Fruit fly (Drosophila melanogaster) whole organism, prepupa: Measurements from ENCODE around the gene Snx27.

Experiments
- CG10631 ChIP-seq: fragments of 200-800 bp; sonication (Bioruptor generic); optimal IDR thresholded peaks from 2 replicates; lab custom pipeline; 2016; ENCODE audit warnings: missing biosample characterization, missing genetic modification characterization
- CG11762 ChIP-seq: fragments of 200-800 bp; sonication (Bioruptor generic); optimal IDR thresholded peaks from 3 replicates; lab custom pipeline; 2016; ENCODE audit warnings: missing biosample characterization, missing genetic modification characterization; ENCODE audit not compliant: insufficient read depth
- CG15336 ChIP-seq: fragments of 200-800 bp; sonication (Bioruptor generic); IDR thresholded peaks from 2 replicates; pipeline ENCODE4 v1.3.6; 2022; ENCODE audit warnings: missing biosample characterization, missing genetic modification characterization
- CG1621 ChIP-seq: fragments of 200-800 bp; sonication (Bioruptor generic); optimal IDR thresholded peaks from 3 replicates; lab custom pipeline; 2018; ENCODE audit warnings: missing biosample characterization, mild to moderate bottlenecking, missing genetic modification characterization
- CG16779 ChIP-seq: fragments of 200-800 bp; sonication (Bioruptor generic); optimal IDR thresholded peaks from 3 replicates; lab custom pipeline; 2017; ENCODE audit warnings: missing biosample characterization, mild to moderate bottlenecking, missing genetic modification characterization
- CG31627 ChIP-seq: fragments of 200-800 bp; sonication (Bioruptor generic); optimal IDR thresholded peaks from 3 replicates; lab custom pipeline; 2016; ENCODE audit warnings: missing biosample characterization, missing genetic modification characterization
- CG32006 ChIP-seq: fragments of 200-800 bp; sonication (Bioruptor generic); optimal IDR thresholded peaks from 3 replicates; lab custom pipeline; 2017; ENCODE audit warnings: missing biosample characterization, mild to moderate bottlenecking, missing genetic modification characterization
- CG34406 ChIP-seq: fragments of 200-800 bp; sonication (Bioruptor generic); optimal IDR thresholded peaks from 3 replicates; lab custom pipeline; 2016; ENCODE audit warnings: missing biosample characterization, missing genetic modification characterization
- CG6163 ChIP-seq: fragments of 200-800 bp; sonication (Bioruptor generic); IDR thresholded peaks from 3 replicates; pipeline ENCODE4 v1.3.6; 2022; ENCODE audit warnings: missing biosample characterization, missing genetic modification characterization
- CG6276 ChIP-seq: fragments of 200-800 bp; sonication (Bioruptor generic); optimal IDR thresholded peaks from 2 replicates; lab custom pipeline; 2017; ENCODE audit warnings: missing biosample characterization, mild to moderate bottlenecking, missing genetic modification characterization
- CG6792 ChIP-seq: fragments of 200-800 bp; sonication (Bioruptor generic); optimal IDR thresholded peaks from 3 replicates; lab custom pipeline; 2016; ENCODE audit warnings: missing biosample characterization, missing genetic modification characterization
- CG6854 ChIP-seq: fragments of 200-800 bp; sonication (Bioruptor generic); optimal IDR thresholded peaks from 2 replicates; lab custom pipeline; 2017; ENCODE audit warnings: missing biosample characterization, mild to moderate bottlenecking, missing genetic modification characterization
- CG7368 ChIP-seq: fragments of 200-800 bp; sonication (Bioruptor generic); optimal IDR thresholded peaks from 3 replicates; lab custom pipeline; 2016; ENCODE audit warnings: missing biosample characterization, missing genetic modification characterization
- CG8119 ChIP-seq: fragments of 200-800 bp; sonication (Bioruptor generic); IDR thresholded peaks from 3 replicates; pipeline ENCODE4 v1.3.6; 2022; ENCODE audit warnings: missing biosample characterization, missing genetic modification characterization
- CG8319 ChIP-seq: fragments of 200-800 bp; sonication (Bioruptor generic); optimal IDR thresholded peaks from 3 replicates; lab custom pipeline; 2016; ENCODE audit warnings: missing biosample characterization, missing genetic modification characterization
- CG8632 ChIP-seq: fragments of 200-800 bp; sonication (Bioruptor generic); optimal IDR thresholded peaks from 3 replicates; lab custom pipeline; 2016; ENCODE audit warnings: missing biosample characterization, missing genetic modification characterization
- Eip75B ChIP-seq: fragments of 200-800 bp; sonication (Bioruptor generic); optimal IDR thresholded peaks from 3 replicates; lab custom pipeline; 2016; ENCODE audit warnings: missing biosample characterization, missing genetic modification characterization
- Eip78C ChIP-seq: fragments of 200-800 bp; sonication (Bioruptor generic); peaks from one replicate; lab custom pipeline; 2016; ENCODE audit warnings: missing biosample characterization, missing genetic modification characterization
- Eip93F ChIP-seq: fragments of 200-800 bp; sonication (Bioruptor generic); optimal IDR thresholded peaks from 2 replicates; lab custom pipeline; 2016; ENCODE audit warnings: missing biosample characterization, mild to moderate bottlenecking, missing genetic modification characterization
- Ets21C ChIP-seq: fragments of 200-800 bp; sonication (Bioruptor generic); optimal IDR thresholded peaks from 3 replicates; lab custom pipeline; 2016; ENCODE audit warnings: missing biosample characterization, missing genetic modification characterization
- Ets96B ChIP-seq: fragments of 200-800 bp; optimal IDR thresholded peaks from 2 replicates; lab custom pipeline; 2019; ENCODE audit warnings: missing biosample characterization, mild to moderate bottlenecking, missing genetic modification characterization, moderate library complexity
- Gug ChIP-seq: fragments of 200-800 bp; sonication (Bioruptor generic); IDR thresholded peaks from 2 replicates; pipeline ENCODE4 v1.3.6; 2022; ENCODE audit warnings: missing biosample characterization, missing genetic modification characterization
- Hr38 ChIP-seq: sonication (Bioruptor generic); optimal IDR thresholded peaks from 2 replicates; lab custom pipeline; 2016; ENCODE audit warnings: missing biosample characterization, missing genetic modification characterization
- Hr39 ChIP-seq: fragments of 200-800 bp; sonication (Bioruptor generic); optimal IDR thresholded peaks from 2 replicates; lab custom pipeline; 2016; ENCODE audit warnings: missing biosample characterization, missing genetic modification characterization
- Hr4 ChIP-seq: fragments of 200-800 bp; sonication (Bioruptor generic); optimal IDR thresholded peaks from 3 replicates; lab custom pipeline; 2016; ENCODE audit warnings: missing biosample characterization, missing genetic modification characterization
- Met ChIP-seq: fragments of 200-800 bp; sonication (Bioruptor generic); optimal IDR thresholded peaks from 3 replicates; lab custom pipeline; 2016; ENCODE audit warnings: missing biosample characterization, missing genetic modification characterization
- Sox14 ChIP-seq: fragments of 200-800 bp; sonication (Bioruptor generic); optimal IDR thresholded peaks from 3 replicates; lab custom pipeline; 2016; ENCODE audit warnings: missing biosample characterization, missing genetic modification characterization
- achi ChIP-seq: fragments of 200-800 bp; sonication (Bioruptor generic); optimal IDR thresholded peaks from 3 replicates; lab custom pipeline; 2016; ENCODE audit warnings: missing biosample characterization, missing genetic modification characterization
- cyc ChIP-seq: fragments of 200-800 bp; sonication (Bioruptor generic); optimal IDR thresholded peaks from 3 replicates; lab custom pipeline; 2016; ENCODE audit warnings: missing biosample characterization, missing genetic modification characterization
- dac ChIP-seq: fragments of 200-800 bp; sonication (Bioruptor generic); optimal IDR thresholded peaks from 2 replicates; lab custom pipeline; 2017; ENCODE audit warnings: missing biosample characterization, mild to moderate bottlenecking, missing genetic modification characterization
- dsx ChIP-seq: fragments of 200-800 bp; optimal IDR thresholded peaks from 3 replicates; lab custom pipeline; 2019; ENCODE audit warnings: missing biosample characterization, mild to moderate bottlenecking, missing genetic modification characterization, moderate library complexity; ENCODE audit not compliant: poor library complexity, severe bottlenecking
- eg ChIP-seq: fragments of 200-800 bp; sonication (Bioruptor generic); IDR thresholded peaks from 3 replicates; pipeline ENCODE4 v1.3.6; 2022; ENCODE audit warnings: missing biosample characterization, missing genetic modification characterization
- esn ChIP-seq: fragments of 200-800 bp; sonication (Bioruptor generic); optimal IDR thresholded peaks from 2 replicates; lab custom pipeline; 2016; ENCODE audit warnings: missing biosample characterization, mild to moderate bottlenecking, missing genetic modification characterization, moderate library complexity
- fd59A ChIP-seq: fragments of 200-800 bp; sonication (Bioruptor generic); optimal IDR thresholded peaks from 2 replicates; lab custom pipeline; 2017; ENCODE audit warnings: missing biosample characterization, mild to moderate bottlenecking, missing genetic modification characterization, missing genetic modification reagents
- fd85E ChIP-seq: fragments of 200-800 bp; sonication (Bioruptor generic); optimal IDR thresholded peaks from 3 replicates; lab custom pipeline; 2016; ENCODE audit warnings: missing biosample characterization, missing genetic modification characterization
- fkh ChIP-seq: fragments of 200-800 bp; sonication (Bioruptor generic); optimal IDR thresholded peaks from 3 replicates; lab custom pipeline; 2017; ENCODE audit warnings: missing biosample characterization, mild to moderate bottlenecking, missing genetic modification characterization, moderate library complexity
- net ChIP-seq: fragments of 200-800 bp; sonication (Bioruptor generic); optimal IDR thresholded peaks from 3 replicates; lab custom pipeline; 2016; ENCODE audit warnings: missing biosample characterization, missing genetic modification characterization
- salr ChIP-seq, 2 experiments: fragments of 200-800 bp; sonication (Bioruptor generic); optimal IDR thresholded peaks; 3 replicates each; lab custom pipeline; 2016 to 2018; ENCODE audit warnings: missing biosample characterization in 2 of 2, missing genetic modification characterization in 2 of 2, mild to moderate bottlenecking in 1 of 2
- ss ChIP-seq, 2 experiments: fragments of 200-800 bp; sonication (Bioruptor generic); optimal IDR thresholded peaks; 2 replicates in 1 of 2; 3 replicates in 1 of 2; lab custom pipeline; 2017 to 2018; ENCODE audit warnings: mild to moderate bottlenecking in 2 of 2, missing biosample characterization in 2 of 2, missing genetic modification characterization in 2 of 2, moderate library complexity in 1 of 2
- svp ChIP-seq: fragments of 200-800 bp; sonication (Bioruptor generic); peaks from one replicate; lab custom pipeline; 2016; ENCODE audit warnings: missing biosample characterization, missing genetic modification characterization
- vri ChIP-seq: fragments of 200-800 bp; sonication (Bioruptor generic); optimal IDR thresholded peaks from 3 replicates; lab custom pipeline; 2016; ENCODE audit warnings: missing biosample characterization, mild to moderate bottlenecking, missing genetic modification characterization

The Snx27 gene

dm6 chrX:5744992-5745732, 7.3 kb upstream of the Snx27 start (continued):
- peak; percentile 38 for TF ChIP-seq Hr4 (GFP tag; lab: Kevin White, UChicago)
- TF ChIP-seq CG6792 (GFP tag; lab: Kevin White, UChicago) = no peak
- TF ChIP-seq Hr38 (GFP tag; lab: Kevin White, UChicago) = no peak
- peak in 1 of 2 experiments; percentile 19 for TF ChIP-seq salr (GFP tag; optimal IDR thresholded peaks at IDR 0.05; lab: Kevin White, UChicago)
- TF ChIP-seq fd59A (GFP tag; lab: Kevin White, UChicago) = no peak
- TF ChIP-seq CG6163 (GFP tag; lab: Robert Waterston, UW) = peak; percentile 36; the same call in 1 of the 3 replicates
- peak; percentile 27 for TF ChIP-seq net (GFP tag; lab: Kevin White, UChicago)
- TF ChIP-seq CG8632 (GFP tag; lab: Kevin White, UChicago) = no peak
- no peak for TF ChIP-seq CG6854 (GFP tag; lab: Kevin White, UChicago)
- no peak for TF ChIP-seq CG34406 (GFP tag; lab: Kevin White, UChicago)
- peak; percentile 43 for TF ChIP-seq Met (GFP tag; lab: Kevin White, UChicago)
- TF ChIP-seq vri (GFP tag; lab: Kevin White, UChicago) = no peak
- no peak for TF ChIP-seq Eip93F (GFP tag; lab: Kevin White, UChicago)
- no peak for TF ChIP-seq CG16779 (tag; lab: Kevin White, UChicago)
- no peak for TF ChIP-seq Ets21C (GFP tag; lab: Kevin White, UChicago)
- TF ChIP-seq Eip78C (GFP tag; lab: Kevin White, UChicago) = peak; percentile 80
- peak; percentile 22 for TF ChIP-seq CG10631
- 0 out of 3 replicates have a peak, but pooled peaks have one; percentile 30 for TF ChIP-seq CG8119 (GFP tag; lab: Robert Waterston, UW)
- peak; percentile 0 for TF ChIP-seq dac (GFP tag; lab: Kevin White, UChicago)
- TF ChIP-seq CG11762 (GFP tag; lab: Kevin White, UChicago) = no peak
- TF ChIP-seq fkh (GFP tag; lab: Kevin White, UChicago) = no peak

dm6 chrX:5744277-5744846, 6.5 kb upstream of the Snx27 start:
- no peak for TF ChIP-seq dsx (GFP tag; lab: Kevin White, UChicago)
- TF ChIP-seq CG32006 = no peak
- TF ChIP-seq ss (GFP tag; optimal IDR thresholded peaks at IDR 0.05; lab: Kevin White, UChicago) = peak in 1 of 2 experiments; percentile 53
- no peak for TF ChIP-seq Gug (GFP tag; lab: Robert Waterston, UW)
- TF ChIP-seq net (GFP tag; lab: Kevin White, UChicago) = no peak
- peak; percentile 54 for TF ChIP-seq fkh (GFP tag; lab: Kevin White, UChicago)
- TF ChIP-seq CG6163 (GFP tag; lab: Robert Waterston, UW) = 0 out of 3 replicates have a peak, but pooled peaks have one; percentile 11

- no peak for TF ChIP-seq CG7368
- no peak for TF ChIP-seq Ets21C (GFP tag; lab: Kevin White, UChicago)
- no peak for TF ChIP-seq eg
- no peak for TF ChIP-seq CG15336 (GFP tag; lab: Robert Waterston, UW)
- no peak for TF ChIP-seq svp (GFP tag; lab: Kevin White, UChicago)
- TF ChIP-seq CG8319 (GFP tag; lab: Kevin White, UChicago) = no peak
- TF ChIP-seq Eip75B (GFP tag; lab: Kevin White, UChicago) = no peak
Measured at dm6 chrX:5741625-5742024, 3.8 kb upstream of the Snx27 start.

- TF ChIP-seq CG1621 (tag; lab: Kevin White, UChicago) (peak; percentile 36), dac (GFP tag; lab: Kevin White, UChicago) (no peak), CG10631 (peak; percentile 29), Sox14 (GFP tag; lab: Kevin White, UChicago) (peak; percentile 2), CG11762 (GFP tag; lab: Kevin White, UChicago) (no peak), CG32006 (peak; percentile 34), Eip75B (GFP tag; lab: Kevin White, UChicago) (peak; percentile 1), fd85E (no peak), esn (GFP tag; lab: Kevin White, UChicago) (no peak), net (GFP tag; lab: Kevin White, UChicago) (peak; percentile 29), Ets21C (GFP tag; lab: Kevin White, UChicago) (no peak), achi (GFP tag; lab: Kevin White, UChicago) (peak; percentile 17), cyc (GFP tag; lab: Kevin White, UChicago) (peak; percentile 29), Ets96B (tag; lab: Kevin White, UChicago) (peak; percentile 24), eg (peak; percentile 78), vri (GFP tag; lab: Kevin White, UChicago) (no peak), CG6854 (GFP tag; lab: Kevin White, UChicago) (no peak), Hr39 (GFP tag; lab: Kevin White, UChicago) (peak; percentile 51), Hr38 (GFP tag; lab: Kevin White, UChicago) (no peak), CG15336 (GFP tag; lab: Robert Waterston, UW) (0 out of 2 replicates have a peak, but pooled peaks have one; percentile 31), ss (GFP tag; optimal IDR thresholded peaks at IDR 0.05; lab: Kevin White, UChicago) (no peak), CG31627 (GFP tag; lab: Kevin White, UChicago) (peak; percentile 45), CG6276 (GFP tag; lab: Kevin White, UChicago) (peak; percentile 21)
Measured at dm6 chrX:5737157-5737556, 674 bp downstream of the Snx27 start.
